Fruit fly (Drosophila melanogaster) whole organism, pupa: ENCODE results near the gene CG4661.

ENCODE experiments used
- Pif1B ChIP-seq: fragments of 200-800 bp; sonication (Bioruptor generic); optimal IDR thresholded peaks from 3 replicates; lab custom pipeline; 2016; ENCODE audit warnings: missing biosample characterization, missing genetic modification characterization
- gl ChIP-seq: fragments of 200-800 bp; sonication (Bioruptor generic); optimal IDR thresholded peaks from 2 replicates; lab custom pipeline; 2018; ENCODE audit warnings: missing biosample characterization, mild to moderate bottlenecking, missing genetic modification characterization

DNA sequence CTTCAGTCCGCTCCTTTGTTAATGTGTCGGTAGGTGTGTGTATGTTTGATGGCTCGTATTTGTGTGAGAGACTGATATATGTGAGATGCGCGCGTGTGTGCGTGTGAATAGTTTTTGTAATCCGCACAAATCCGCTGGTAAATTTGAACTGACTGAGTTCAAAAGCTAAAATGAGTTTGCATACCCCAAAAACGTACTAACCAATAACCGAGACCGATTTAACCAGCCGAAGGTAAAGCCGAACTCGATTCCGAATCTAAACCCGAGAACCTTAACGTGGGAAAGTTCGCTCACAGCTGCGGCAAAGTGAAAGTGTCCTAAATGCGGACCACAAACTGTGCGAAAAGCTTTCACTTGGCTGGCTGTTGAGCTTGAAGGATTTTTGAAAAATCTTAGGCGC lies 11.1 kb upstream of the CG4661 start:
- TF ChIP-seq gl (tag; lab: Kevin White, UChicago) = no peak
- no peak for TF ChIP-seq Pif1B (GFP tag; lab: Kevin White, UChicago)
